Fruit fly (Drosophila melanogaster) whole organism, embryonic: ENCODE measurements around the gene IntS9.

Experiments used
- BEAF-32 ChIP-seq: fragments of 200-800 bp; sonication (Bioruptor generic); optimal IDR thresholded peaks from 3 replicates; lab custom pipeline; 2017; ENCODE audit warnings: missing biosample characterization, missing genetic modification characterization, mild to moderate bottlenecking, moderate library complexity, missing genetic modification reagents
- Bgb ChIP-seq: fragments of 200-800 bp; sonication (Bioruptor generic); IDR thresholded peaks from 2 replicates; pipeline ENCODE4 v1.3.6; 2022; ENCODE audit warnings: missing biosample characterization, missing genetic modification characterization; ENCODE audit not compliant: partially characterized antibody
- CG11085 ChIP-seq: fragments of 200-800 bp; sonication (Bioruptor generic); IDR thresholded peaks from 2 replicates; pipeline ENCODE4 v1.3.6; 2022; ENCODE audit warnings: missing biosample characterization, missing genetic modification characterization
- CG11696 ChIP-seq: fragments of 200-800 bp; sonication (Bioruptor generic); IDR thresholded peaks from 2 replicates; pipeline ENCODE4 v1.3.6; 2022; ENCODE audit warnings: missing biosample characterization, missing genetic modification characterization
- CG13287 ChIP-seq: fragments of 200-800 bp; sonication (Bioruptor generic); IDR thresholded peaks from 2 replicates; pipeline ENCODE4 v1.3.6; 2022; ENCODE audit warnings: missing biosample characterization, missing genetic modification characterization; ENCODE audit not compliant: partially characterized antibody
- CG13296 ChIP-seq: fragments of 200-800 bp; sonication (Bioruptor generic); optimal IDR thresholded peaks from 3 replicates; lab custom pipeline; 2018; ENCODE audit warnings: missing biosample characterization, mild to moderate bottlenecking, missing genetic modification characterization
- CG14710 ChIP-seq: fragments of 200-800 bp; sonication (Bioruptor generic); optimal IDR thresholded peaks from 3 replicates; lab custom pipeline; 2019; ENCODE audit warnings: missing biosample characterization, mild to moderate bottlenecking, missing genetic modification characterization, moderate library complexity
- CG15514 ChIP-seq: fragments of 200-800 bp; sonication (Bioruptor generic); optimal IDR thresholded peaks from 3 replicates; lab custom pipeline; 2017; ENCODE audit warnings: missing biosample characterization, missing genetic modification characterization, mild to moderate bottlenecking, moderate library complexity, missing genetic modification reagents
- CG16813 ChIP-seq: fragments of 200-800 bp; sonication (Bioruptor generic); IDR thresholded peaks from 3 replicates; pipeline ENCODE4 v1.3.6; 2022; ENCODE audit warnings: missing biosample characterization, missing genetic modification characterization; ENCODE audit not compliant: partially characterized antibody
- CG18764 ChIP-seq: fragments of 200-800 bp; sonication (Bioruptor generic); optimal IDR thresholded peaks from 3 replicates; lab custom pipeline; 2016; ENCODE audit warnings: missing biosample characterization, missing genetic modification characterization
- CG2116 ChIP-seq: fragments of 200-800 bp; sonication (Bioruptor generic); optimal IDR thresholded peaks from 3 replicates; lab custom pipeline; 2018; ENCODE audit warnings: missing biosample characterization, mild to moderate bottlenecking, missing genetic modification characterization
- CG34376 ChIP-seq: fragments of 200-800 bp; sonication (Bioruptor generic); optimal IDR thresholded peaks from 2 replicates; lab custom pipeline; 2018; ENCODE audit warnings: missing biosample characterization, mild to moderate bottlenecking, missing genetic modification characterization
- CG4282 ChIP-seq: fragments of 200-800 bp; sonication (Bioruptor generic); optimal IDR thresholded peaks from 2 replicates; lab custom pipeline; 2016; ENCODE audit warnings: missing biosample characterization, missing genetic modification characterization
- CG4617 ChIP-seq: fragments of 200-800 bp; sonication (Bioruptor generic); optimal IDR thresholded peaks from 3 replicates; lab custom pipeline; 2016; ENCODE audit warnings: missing biosample characterization, missing genetic modification characterization, borderline replicate concordance
- CG9797 ChIP-seq: fragments of 200-800 bp; sonication (Bioruptor generic); optimal IDR thresholded peaks from 3 replicates; lab custom pipeline; 2018; ENCODE audit warnings: missing biosample characterization, mild to moderate bottlenecking, missing genetic modification characterization
- CTCF ChIP-seq: fragments of 200-800 bp; sonication (Bioruptor generic); optimal IDR thresholded peaks from 2 replicates; lab custom pipeline; 2017; ENCODE audit warnings: missing biosample characterization, mild to moderate bottlenecking, missing genetic modification characterization, moderate library complexity
- D19A ChIP-seq: fragments of 200-800 bp; optimal IDR thresholded peaks from 3 replicates; lab custom pipeline; 2019; ENCODE audit warnings: missing biosample characterization, mild to moderate bottlenecking, missing genetic modification characterization, moderate library complexity
- Dll ChIP-seq: fragments of 200-800 bp; sonication (Bioruptor generic); IDR thresholded peaks from 4 replicates; pipeline ENCODE4 v1.3.6; 2022; ENCODE audit warnings: missing biosample characterization, missing genetic modification characterization; ENCODE audit not compliant: partially characterized antibody
- Dp ChIP-seq: fragments of 200-800 bp; sonication (Bioruptor generic); optimal IDR thresholded peaks from 2 replicates; lab custom pipeline; 2018; ENCODE audit warnings: missing biosample characterization, mild to moderate bottlenecking, missing genetic modification characterization, moderate library complexity
- E2f2 ChIP-seq: fragments of 200-800 bp; sonication (Bioruptor generic); IDR thresholded peaks from 2 replicates; pipeline ENCODE4 v1.3.6; 2022; ENCODE audit warnings: missing biosample characterization, missing genetic modification characterization
- Hr39 ChIP-seq: fragments of >200 bp; optimal IDR thresholded peaks from 2 replicates; lab custom pipeline; 2017
- Hr51 ChIP-seq, 2 experiments: fragments of 200-800 bp; sonication (Bioruptor generic); optimal IDR thresholded peaks; 2 replicates in 1 of 2; 3 replicates in 1 of 2; lab custom pipeline; 2016 to 2018; ENCODE audit warnings: missing biosample characterization in 2 of 2, missing genetic modification characterization in 2 of 2, mild to moderate bottlenecking in 1 of 2, moderate library complexity in 1 of 2
- Hsf ChIP-seq: fragments of 200-800 bp; sonication (Bioruptor generic); optimal IDR thresholded peaks from 3 replicates; lab custom pipeline; 2016; ENCODE audit warnings: missing biosample characterization, missing genetic modification characterization
- MESR4 ChIP-seq: fragments of 200-800 bp; sonication (Bioruptor generic); optimal IDR thresholded peaks from 2 replicates; lab custom pipeline; 2018; ENCODE audit warnings: missing biosample characterization, mild to moderate bottlenecking, missing genetic modification characterization, moderate library complexity
- Med ChIP-seq: fragments of 200-800 bp; sonication (Bioruptor generic); peaks from one replicate; lab custom pipeline; 2016; ENCODE audit warnings: missing biosample characterization, missing genetic modification characterization, mild to moderate bottlenecking, inconsistent platforms, moderate library complexity
- Meics ChIP-seq: fragments of 200-800 bp; sonication (Bioruptor generic); optimal IDR thresholded peaks from 2 replicates; lab custom pipeline; 2017; ENCODE audit warnings: missing biosample characterization, mild to moderate bottlenecking, missing genetic modification characterization
- Mes4 ChIP-seq: fragments of 200-800 bp; sonication (Bioruptor generic); optimal IDR thresholded peaks from 2 replicates; lab custom pipeline; 2016; ENCODE audit warnings: missing biosample characterization, missing genetic modification characterization
- Oaz ChIP-seq: fragments of 200-800 bp; sonication (Bioruptor generic); IDR thresholded peaks from 2 replicates; pipeline ENCODE4 v1.3.6; 2022; ENCODE audit warnings: missing biosample characterization, missing genetic modification characterization
- Oli ChIP-seq: fragments of 200-800 bp; sonication (Bioruptor generic); optimal IDR thresholded peaks from 2 replicates; lab custom pipeline; 2018; ENCODE audit warnings: missing biosample characterization, mild to moderate bottlenecking, missing genetic modification characterization, moderate library complexity
- Ravus ChIP-seq: fragments of 200-800 bp; sonication (Bioruptor generic); IDR thresholded peaks from 2 replicates; pipeline ENCODE4 v1.3.6; 2022; ENCODE audit warnings: missing biosample characterization, missing genetic modification characterization
- Rfx ChIP-seq: fragments of 200-800 bp; sonication (Bioruptor generic); IDR thresholded peaks from 2 replicates; pipeline ENCODE4 v1.3.6; 2022; ENCODE audit warnings: missing biosample characterization, missing genetic modification characterization
- Ssrp ChIP-seq: fragments of 200-800 bp; sonication (Bioruptor generic); optimal IDR thresholded peaks from 2 replicates; lab custom pipeline; 2018; ENCODE audit warnings: missing biosample characterization, mild to moderate bottlenecking, missing genetic modification characterization, moderate library complexity
- YL-1 ChIP-seq: fragments of 200-800 bp; sonication (Bioruptor generic); optimal IDR thresholded peaks from 3 replicates; lab custom pipeline; 2017; ENCODE audit warnings: missing biosample characterization, mild to moderate bottlenecking, missing genetic modification characterization
- ac ChIP-seq: fragments of 200-800 bp; sonication (Bioruptor generic); optimal IDR thresholded peaks from 3 replicates; lab custom pipeline; 2017; ENCODE audit warnings: missing biosample characterization, mild to moderate bottlenecking, missing genetic modification characterization
- bbx ChIP-seq: fragments of 200-800 bp; sonication (Bioruptor generic); IDR thresholded peaks from 2 replicates; pipeline ENCODE4 v1.3.6; 2022; ENCODE audit warnings: missing biosample characterization, missing genetic modification characterization; ENCODE audit not compliant: partially characterized antibody
- btn ChIP-seq: fragments of 200-800 bp; sonication (Bioruptor generic); optimal IDR thresholded peaks from 2 replicates; lab custom pipeline; 2016; ENCODE audit warnings: missing biosample characterization, missing genetic modification characterization
- cad ChIP-seq: fragments of >200 bp; optimal IDR thresholded peaks from 2 replicates; lab custom pipeline; 2017; ENCODE audit warnings: missing biosample characterization, missing genetic modification characterization
- caup ChIP-seq: fragments of 200-800 bp; sonication (Bioruptor generic); optimal IDR thresholded peaks from 3 replicates; lab custom pipeline; 2017; ENCODE audit warnings: missing biosample characterization, mild to moderate bottlenecking, missing genetic modification characterization, moderate library complexity; ENCODE audit not compliant: severe bottlenecking
- chif ChIP-seq, 2 experiments: fragments of 200-800 bp; sonication (Bioruptor generic); optimal IDR thresholded peaks; 3 replicates each; lab custom pipeline; 2016; ENCODE audit warnings: missing biosample characterization in 2 of 2, missing genetic modification characterization in 2 of 2
- chm ChIP-seq: fragments of 200-800 bp; sonication (Bioruptor generic); IDR thresholded peaks from 2 replicates; pipeline ENCODE4 v1.3.6; 2022; ENCODE audit warnings: missing biosample characterization, missing genetic modification characterization
- fd64A ChIP-seq: fragments of 200-800 bp; sonication (Bioruptor generic); optimal IDR thresholded peaks from 3 replicates; lab custom pipeline; 2018; ENCODE audit warnings: missing biosample characterization, mild to moderate bottlenecking, missing genetic modification characterization
- gfzf ChIP-seq: fragments of 200-800 bp; sonication (Bioruptor generic); optimal IDR thresholded peaks from 2 replicates; lab custom pipeline; 2016; ENCODE audit warnings: missing biosample characterization, mild to moderate bottlenecking, missing genetic modification characterization, moderate library complexity
- gro ChIP-seq: fragments of 200-800 bp; sonication (Bioruptor generic); optimal IDR thresholded peaks from 2 replicates; lab custom pipeline; 2016; ENCODE audit warnings: missing biosample characterization, missing genetic modification characterization
- her ChIP-seq: fragments of 200-800 bp; sonication (Bioruptor generic); optimal IDR thresholded peaks from 2 replicates; lab custom pipeline; 2016; ENCODE audit warnings: missing biosample characterization, missing genetic modification characterization
- hth ChIP-seq: fragments of >200 bp; optimal IDR thresholded peaks from 2 replicates; lab custom pipeline; 2017; ENCODE audit warnings: inconsistent platforms
- jumu ChIP-seq: fragments of 200-800 bp; sonication (Bioruptor generic); optimal IDR thresholded peaks from 3 replicates; lab custom pipeline; 2016; ENCODE audit warnings: missing biosample characterization, missing genetic modification characterization
- klu ChIP-seq: fragments of 200-800 bp; sonication (Bioruptor generic); IDR thresholded peaks from 2 replicates; pipeline ENCODE4 v1.3.6; 2022; ENCODE audit warnings: missing biosample characterization, missing genetic modification characterization
- lab ChIP-seq: fragments of 200-800 bp; sonication (Bioruptor generic); optimal IDR thresholded peaks from 3 replicates; lab custom pipeline; 2017; ENCODE audit warnings: missing biosample characterization, missing genetic modification characterization, mild to moderate bottlenecking, moderate library complexity, missing genetic modification reagents
- nerfin-1 ChIP-seq: fragments of 200-800 bp; sonication (Bioruptor generic); optimal IDR thresholded peaks from 3 replicates; lab custom pipeline; 2019; ENCODE audit warnings: missing biosample characterization, mild to moderate bottlenecking, missing genetic modification characterization, moderate library complexity
- phol ChIP-seq: fragments of 200-800 bp; sonication (Bioruptor generic); optimal IDR thresholded peaks from 3 replicates; lab custom pipeline; 2018; ENCODE audit warnings: missing biosample characterization, mild to moderate bottlenecking, missing genetic modification characterization, moderate library complexity
- pzg ChIP-seq: fragments of 200-800 bp; sonication (Bioruptor generic); optimal IDR thresholded peaks from 3 replicates; lab custom pipeline; 2018; ENCODE audit warnings: missing biosample characterization, mild to moderate bottlenecking, missing genetic modification characterization, moderate library complexity
- sim ChIP-seq: fragments of 200-800 bp; sonication (Bioruptor generic); IDR thresholded peaks from 2 replicates; pipeline ENCODE4 v1.3.6; 2022; ENCODE audit warnings: missing biosample characterization, missing genetic modification characterization

Gene IntS9

DNA sequence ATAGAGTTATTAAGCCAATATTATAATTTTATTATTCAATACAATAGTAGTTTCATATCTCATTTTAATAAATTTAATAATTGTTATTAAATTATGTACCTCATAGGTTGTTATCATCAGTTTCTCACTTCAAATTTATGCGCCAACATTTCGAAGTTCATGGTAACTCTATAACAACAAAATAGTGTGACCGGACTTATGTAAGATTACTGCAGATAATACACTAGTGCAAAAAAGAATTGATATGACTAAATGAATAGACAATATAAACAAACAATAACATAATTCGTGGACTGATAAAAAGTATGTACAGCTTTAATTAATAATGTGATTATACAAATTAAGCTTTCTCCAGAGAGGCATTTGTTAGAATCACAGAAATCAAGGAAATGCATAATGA, 16.4 kb upstream of the IntS9 start, which contains the start of gene Strump:
Strump (plus strand) TSS at position 212 of the 400 bp plus-strand sequence.
- TF ChIP-seq Ravus (GFP tag; lab: Robert Waterston, UW) = no peak
- no peak for TF ChIP-seq Hr39
- TF ChIP-seq CG16813 (GFP tag; lab: Robert Waterston, UW) = no peak
- TF ChIP-seq bbx (GFP tag; lab: Robert Waterston, UW) = peak; percentile 47
- TF ChIP-seq gfzf (GFP tag; lab: Kevin White, UChicago) = peak; percentile 81
- peak; percentile 78 for TF ChIP-seq YL-1 (GFP tag; lab: Kevin White, UChicago)
- TF ChIP-seq Dll (GFP tag; lab: Robert Waterston, UW) = no peak
- TF ChIP-seq Oli (tag; lab: Kevin White, UChicago) = no peak
- peak; percentile 17; the same call in 1 of the 2 replicates for TF ChIP-seq CG13287 (GFP tag; lab: Robert Waterston, UW)
- TF ChIP-seq CG11085 (GFP tag; lab: Robert Waterston, UW) = no peak
- no peak for TF ChIP-seq lab (GFP tag; lab: Kevin White, UChicago)
- TF ChIP-seq CG9797 (GFP tag; lab: Kevin White, UChicago) = peak; percentile 70
- no peak for TF ChIP-seq ac (GFP tag; lab: Kevin White, UChicago)
- peak; percentile 54 for TF ChIP-seq MESR4 (GFP tag; lab: Kevin White, UChicago)
- peak; percentile 40 for TF ChIP-seq Med (GFP tag; lab: Kevin White, UChicago)
- TF ChIP-seq klu (GFP tag; lab: Robert Waterston, UW) = no peak
- no peak for TF ChIP-seq chif (GFP tag; optimal IDR thresholded peaks at IDR 0.05; lab: Kevin White, UChicago)
- no peak for TF ChIP-seq caup (GFP tag; lab: Kevin White, UChicago)
- no peak for TF ChIP-seq CG34376
- TF ChIP-seq Oaz = no peak
- no peak for TF ChIP-seq CG15514 (GFP tag; lab: Kevin White, UChicago)
- TF ChIP-seq pzg (GFP tag; lab: Kevin White, UChicago) = peak; percentile 73
- TF ChIP-seq CG18764 = no peak
- TF ChIP-seq Dp = peak; percentile 97
- peak; percentile 43 for TF ChIP-seq D19A (tag; lab: Kevin White, UChicago)
- no peak for TF ChIP-seq Hr51 (GFP tag; optimal IDR thresholded peaks at IDR 0.05; lab: Kevin White, UChicago)
- TF ChIP-seq Mes4 (GFP tag; lab: Kevin White, UChicago) = no peak
- TF ChIP-seq CG14710 (tag; lab: Kevin White, UChicago) = peak; percentile 41
- TF ChIP-seq Meics = no peak
- no peak for TF ChIP-seq phol
- no peak for TF ChIP-seq nerfin-1
- peak; percentile 25 for TF ChIP-seq CG2116
- TF ChIP-seq Rfx = no peak
- no peak for TF ChIP-seq Bgb (GFP tag; lab: Robert Waterston, UW)
- no peak for TF ChIP-seq her (GFP tag; lab: Kevin White, UChicago)
- no peak for TF ChIP-seq cad
- no peak for TF ChIP-seq chm (GFP tag; lab: Robert Waterston, UW)
- TF ChIP-seq Ssrp (tag; lab: Kevin White, UChicago) = no peak
- TF ChIP-seq BEAF-32 = peak; percentile 30
- no peak for TF ChIP-seq CG4282
- peak; percentile 42 for TF ChIP-seq CG4617 (GFP tag; lab: Kevin White, UChicago)
- no peak for TF ChIP-seq CTCF (GFP tag; lab: Kevin White, UChicago)
- no peak for TF ChIP-seq sim (GFP tag; lab: Robert Waterston, UW)
- TF ChIP-seq gro = peak; percentile 12
- no peak for TF ChIP-seq jumu
- peak; percentile 95 for TF ChIP-seq E2f2 (GFP tag; lab: Robert Waterston, UW)
- no peak for TF ChIP-seq Hsf
- no peak for TF ChIP-seq fd64A (GFP tag; lab: Kevin White, UChicago)
- TF ChIP-seq CG11696 = no peak
- no peak for TF ChIP-seq CG13296 (GFP tag; lab: Kevin White, UChicago)
- TF ChIP-seq hth (lab: Kevin White, UChicago) = no peak
- TF ChIP-seq btn = no peak
